Worm (Caenorhabditis elegans) whole organism, L4 larva: ENCODE data around the gene nstp-1.

Experiments used
- F49E8.2 ChIP-seq: sonication (generic microtip); optimal IDR thresholded peaks from 2 replicates; lab custom pipeline; 2016; ENCODE audit warnings: missing compliant biosample characterization, mild to moderate bottlenecking, missing genetic modification characterization, borderline replicate concordance
- R02D3.7 ChIP-seq: fragments of 150-350 bp; sonication (generic microtip); optimal IDR thresholded peaks from 3 replicates; lab custom pipeline; 2014; ENCODE audit warnings: missing biosample characterization, missing genetic modification characterization
- T20F7.1 ChIP-seq: fragments of 200-800 bp; sonication (Bioruptor generic); optimal IDR thresholded peaks from 2 replicates; lab custom pipeline; 2018; ENCODE audit warnings: mild to moderate bottlenecking, missing genetic modification characterization, missing compliant biosample characterization
- aly-2 ChIP-seq: sonication (generic microtip); optimal IDR thresholded peaks from 2 replicates; lab custom pipeline; 2018; ENCODE audit warnings: missing biosample characterization, missing genetic modification characterization
- ceh-20 ChIP-seq: fragments of 200-800 bp; sonication (Bioruptor generic); IDR thresholded peaks from 2 replicates; pipeline ENCODE4 v1.3.6; 2022; ENCODE audit warnings: missing genetic modification reagents, missing genetic modification characterization, missing compliant biosample characterization
- daf-12 ChIP-seq: fragments of 150-350 bp; optimal IDR thresholded peaks from 2 replicates; lab custom pipeline; 2014; ENCODE audit warnings: missing biosample characterization, missing genetic modification reagents, missing genetic modification characterization
- daf-16 ChIP-seq, 3 experiments: sonication (generic microtip); optimal IDR thresholded peaks; 2 replicates each; lab custom pipeline; 2016 to 2017; ENCODE audit warnings: missing genetic modification characterization in 3 of 3, missing genetic modification reagents in 3 of 3, mild to moderate bottlenecking in 2 of 3, missing compliant biosample characterization in 2 of 3, missing biosample characterization in 1 of 3, moderate library complexity in 1 of 3
- daf-19 ChIP-seq: fragments of 200-800 bp; sonication (Bioruptor generic); conservative IDR thresholded peaks from 2 replicates; pipeline ENCODE4 v1.3.6; 2022; ENCODE audit warnings: missing genetic modification characterization, missing compliant biosample characterization
- dmd-6 ChIP-seq: fragments of 200-800 bp; sonication (Bioruptor generic); IDR thresholded peaks from 2 replicates; pipeline ENCODE4 v1.3.6; 2022; ENCODE audit warnings: missing genetic modification reagents, missing genetic modification characterization, missing compliant biosample characterization
- dmd-8 ChIP-seq: fragments of 200-800 bp; sonication (Bioruptor generic); IDR thresholded peaks from 2 replicates; pipeline ENCODE4 v1.3.6; 2022; ENCODE audit warnings: missing genetic modification characterization, missing compliant biosample characterization
- duxl-1 ChIP-seq: sonication (generic microtip); optimal IDR thresholded peaks from 2 replicates; lab custom pipeline; 2016; ENCODE audit warnings: mild to moderate bottlenecking, missing genetic modification characterization, moderate library complexity, missing compliant biosample characterization; ENCODE audit not compliant: poor library complexity
- dve-1 ChIP-seq: sonication (generic microtip); optimal IDR thresholded peaks from 2 replicates; lab custom pipeline; 2017; ENCODE audit warnings: antibody characterized with exemption, mild to moderate bottlenecking, missing genetic modification characterization, missing compliant biosample characterization; ENCODE audit not compliant: insufficient read depth
- egl-27 ChIP-seq: sonication (generic microtip); optimal IDR thresholded peaks from 3 replicates; lab custom pipeline; 2017; ENCODE audit warnings: missing biosample characterization, missing genetic modification reagents, missing genetic modification characterization
- egl-43 ChIP-seq: fragments of 200-800 bp; sonication (Bioruptor generic); IDR thresholded peaks from 2 replicates; pipeline ENCODE4 v1.3.6; 2022; ENCODE audit warnings: missing genetic modification reagents, missing genetic modification characterization, missing compliant biosample characterization
- gei-8 ChIP-seq: fragments of 200-800 bp; sonication (Bioruptor generic); optimal IDR thresholded peaks from 2 replicates; lab custom pipeline; 2018; ENCODE audit warnings: mild to moderate bottlenecking, missing genetic modification characterization, missing compliant biosample characterization
- hif-1 ChIP-seq, 2 experiments: sonication (generic microtip); optimal IDR thresholded peaks; 2 replicates each; lab custom pipeline; 2016 to 2017; ENCODE audit warnings: missing compliant biosample characterization in 2 of 2, missing genetic modification characterization in 2 of 2, missing genetic modification reagents in 2 of 2, missing genotype in 2 of 2, mild to moderate bottlenecking in 1 of 2
- hlh-11 ChIP-seq: fragments of 200-800 bp; sonication (Bioruptor generic); optimal IDR thresholded peaks from 2 replicates; lab custom pipeline; 2018; ENCODE audit warnings: mild to moderate bottlenecking, missing genetic modification characterization, missing compliant biosample characterization
- hmg-1.1 ChIP-seq: fragments of 200-800 bp; sonication (Bioruptor generic); IDR thresholded peaks from 2 replicates; pipeline ENCODE4 v1.3.6; 2022; ENCODE audit warnings: missing genetic modification reagents, missing genetic modification characterization, missing compliant biosample characterization
- jun-1 ChIP-seq: fragments of 150-350 bp; optimal IDR thresholded peaks from 2 replicates; lab custom pipeline; 2014; ENCODE audit warnings: missing biosample characterization, missing genetic modification reagents, missing genetic modification characterization
- lim-7 ChIP-seq: fragments of 200-800 bp; sonication (Bioruptor generic); IDR thresholded peaks from 2 replicates; pipeline ENCODE4 v1.3.6; 2022; ENCODE audit warnings: missing genetic modification characterization, missing compliant biosample characterization
- lin-13 ChIP-seq: fragments of 150-350 bp; optimal IDR thresholded peaks from 2 replicates; lab custom pipeline; 2014; ENCODE audit warnings: missing biosample characterization, missing genetic modification reagents, missing genetic modification characterization
- lin-29 ChIP-seq: fragments of 200-800 bp; sonication (Bioruptor generic); IDR thresholded peaks from 2 replicates; pipeline ENCODE4 v1.3.6; 2022; ENCODE audit warnings: missing genetic modification reagents, missing genetic modification characterization, missing compliant biosample characterization
- lin-39 ChIP-seq: fragments of 150-350 bp; optimal IDR thresholded peaks from 2 replicates; lab custom pipeline; 2014; ENCODE audit warnings: missing biosample characterization, missing genetic modification reagents, missing genetic modification characterization
- madf-9 ChIP-seq: fragments of 200-800 bp; sonication (Bioruptor generic); conservative IDR thresholded peaks from 2 replicates; pipeline ENCODE4 v1.3.6; 2022; ENCODE audit warnings: missing genetic modification reagents, missing genetic modification characterization, missing compliant biosample characterization
- mdl-1 ChIP-seq, 2 experiments: fragments of 150-350 bp in 1 of 2; sonication (generic microtip) in 1 of 2; optimal IDR thresholded peaks; 2 replicates each; lab custom pipeline; 2014 to 2017; ENCODE audit warnings: missing biosample characterization in 2 of 2, missing genetic modification characterization in 2 of 2
- mdt-29 ChIP-seq: fragments of 200-800 bp; sonication (Bioruptor generic); IDR thresholded peaks from 2 replicates; pipeline ENCODE4 v1.3.6; 2022; ENCODE audit warnings: missing genetic modification reagents, missing genetic modification characterization, missing compliant biosample characterization
- mes-2 ChIP-seq: sonication (generic microtip); optimal IDR thresholded peaks from 2 replicates; lab custom pipeline; 2016; ENCODE audit warnings: missing genotype, mild to moderate bottlenecking, missing genetic modification characterization, missing compliant biosample characterization; ENCODE audit not compliant: poor library complexity, severe bottlenecking
- mxl-3 ChIP-seq: fragments of 200-800 bp; sonication (Bioruptor generic); optimal IDR thresholded peaks from 2 replicates; lab custom pipeline; 2018; ENCODE audit warnings: mild to moderate bottlenecking, missing genetic modification characterization, missing compliant biosample characterization
- nhr-10 ChIP-seq: fragments of 150-350 bp; optimal IDR thresholded peaks from 2 replicates; lab custom pipeline; 2014; ENCODE audit warnings: missing biosample characterization, missing genetic modification characterization
- nhr-102 ChIP-seq: sonication (generic microtip); optimal IDR thresholded peaks from 2 replicates; lab custom pipeline; 2016; ENCODE audit warnings: mild to moderate bottlenecking, missing genetic modification characterization, moderate library complexity, missing compliant biosample characterization
- nhr-11 ChIP-seq: fragments of 150-350 bp; optimal IDR thresholded peaks from 2 replicates; lab custom pipeline; 2014; ENCODE audit warnings: missing biosample characterization, missing genetic modification characterization
- nhr-111 ChIP-seq: fragments of 200-800 bp; sonication (Bioruptor generic); optimal IDR thresholded peaks from 2 replicates; lab custom pipeline; 2018; ENCODE audit warnings: mild to moderate bottlenecking, missing genetic modification characterization, missing compliant biosample characterization
- nhr-28 ChIP-seq: fragments of 150-350 bp; optimal IDR thresholded peaks from 2 replicates; lab custom pipeline; 2014; ENCODE audit warnings: missing biosample characterization, missing genetic modification characterization
- nhr-48 ChIP-seq: sonication (generic microtip); optimal IDR thresholded peaks from 2 replicates; lab custom pipeline; 2016; ENCODE audit warnings: mild to moderate bottlenecking, missing genetic modification characterization, missing compliant biosample characterization
- nhr-76 ChIP-seq: fragments of 150-350 bp; optimal IDR thresholded peaks from 2 replicates; lab custom pipeline; 2014; ENCODE audit warnings: missing biosample characterization, missing genetic modification characterization
- nhr-77 ChIP-seq: fragments of 150-350 bp; optimal IDR thresholded peaks from 2 replicates; lab custom pipeline; 2014; ENCODE audit warnings: missing biosample characterization, missing genetic modification characterization
- php-3 ChIP-seq: fragments of 200-800 bp; sonication (Bioruptor generic); IDR thresholded peaks from 2 replicates; pipeline ENCODE4 v1.3.6; 2022; ENCODE audit warnings: missing genetic modification reagents, missing genetic modification characterization, missing compliant biosample characterization
- rbr-2 ChIP-seq: sonication (generic microtip); optimal IDR thresholded peaks from 2 replicates; lab custom pipeline; 2016; ENCODE audit warnings: missing genotype, missing genetic modification characterization, missing compliant biosample characterization
- sdz-12 ChIP-seq: fragments of 200-800 bp; sonication (Bioruptor generic); optimal IDR thresholded peaks from 2 replicates; lab custom pipeline; 2018; ENCODE audit warnings: mild to moderate bottlenecking, missing genetic modification characterization, missing compliant biosample characterization
- snpc-1.2 ChIP-seq: fragments of 200-800 bp; sonication (Bioruptor generic); IDR thresholded peaks from 2 replicates; pipeline ENCODE4 v1.3.6; 2022; ENCODE audit warnings: missing genetic modification reagents, missing genetic modification characterization, missing compliant biosample characterization
- snpc-4 ChIP-seq: fragments of 150-350 bp; optimal IDR thresholded peaks from 2 replicates; lab custom pipeline; 2014; ENCODE audit warnings: missing biosample characterization, missing genetic modification characterization
- spr-1 ChIP-seq: sonication (generic microtip); optimal IDR thresholded peaks from 2 replicates; lab custom pipeline; 2016; ENCODE audit warnings: mild to moderate bottlenecking, missing genetic modification characterization, missing compliant biosample characterization
- tag-97 ChIP-seq: fragments of 200-800 bp; sonication (Bioruptor generic); IDR thresholded peaks from 2 replicates; pipeline ENCODE4 v1.3.6; 2022; ENCODE audit warnings: missing genetic modification characterization, missing compliant biosample characterization
- unc-62 ChIP-seq, 3 experiments: fragments of 150-350 bp in 1 of 3; sonication (generic microtip); optimal IDR thresholded peaks in 2 of 3; peaks in 1 of 3; 1 replicate in 1 of 3; 2 replicates in 2 of 3; lab custom pipeline; 2014 to 2017; ENCODE audit warnings: missing biosample characterization in 3 of 3, missing genetic modification characterization in 3 of 3, missing genetic modification reagents in 3 of 3, missing genotype in 1 of 3
- zag-1 ChIP-seq: fragments of 150-350 bp; optimal IDR thresholded peaks from 2 replicates; lab custom pipeline; 2014; ENCODE audit warnings: missing biosample characterization, missing genetic modification characterization
- zfp-2 ChIP-seq: sonication (generic microtip); optimal IDR thresholded peaks from 2 replicates; lab custom pipeline; 2016; ENCODE audit warnings: mild to moderate bottlenecking, missing genetic modification characterization, missing compliant biosample characterization
- zip-2 ChIP-seq: fragments of 150-350 bp; optimal IDR thresholded peaks from 2 replicates; lab custom pipeline; 2014; ENCODE audit warnings: missing biosample characterization, missing genetic modification characterization
- ztf-7 ChIP-seq: fragments of 150-350 bp; optimal IDR thresholded peaks from 2 replicates; lab custom pipeline; 2014; ENCODE audit warnings: missing biosample characterization, missing genetic modification characterization

Gene nstp-1

DNA sequence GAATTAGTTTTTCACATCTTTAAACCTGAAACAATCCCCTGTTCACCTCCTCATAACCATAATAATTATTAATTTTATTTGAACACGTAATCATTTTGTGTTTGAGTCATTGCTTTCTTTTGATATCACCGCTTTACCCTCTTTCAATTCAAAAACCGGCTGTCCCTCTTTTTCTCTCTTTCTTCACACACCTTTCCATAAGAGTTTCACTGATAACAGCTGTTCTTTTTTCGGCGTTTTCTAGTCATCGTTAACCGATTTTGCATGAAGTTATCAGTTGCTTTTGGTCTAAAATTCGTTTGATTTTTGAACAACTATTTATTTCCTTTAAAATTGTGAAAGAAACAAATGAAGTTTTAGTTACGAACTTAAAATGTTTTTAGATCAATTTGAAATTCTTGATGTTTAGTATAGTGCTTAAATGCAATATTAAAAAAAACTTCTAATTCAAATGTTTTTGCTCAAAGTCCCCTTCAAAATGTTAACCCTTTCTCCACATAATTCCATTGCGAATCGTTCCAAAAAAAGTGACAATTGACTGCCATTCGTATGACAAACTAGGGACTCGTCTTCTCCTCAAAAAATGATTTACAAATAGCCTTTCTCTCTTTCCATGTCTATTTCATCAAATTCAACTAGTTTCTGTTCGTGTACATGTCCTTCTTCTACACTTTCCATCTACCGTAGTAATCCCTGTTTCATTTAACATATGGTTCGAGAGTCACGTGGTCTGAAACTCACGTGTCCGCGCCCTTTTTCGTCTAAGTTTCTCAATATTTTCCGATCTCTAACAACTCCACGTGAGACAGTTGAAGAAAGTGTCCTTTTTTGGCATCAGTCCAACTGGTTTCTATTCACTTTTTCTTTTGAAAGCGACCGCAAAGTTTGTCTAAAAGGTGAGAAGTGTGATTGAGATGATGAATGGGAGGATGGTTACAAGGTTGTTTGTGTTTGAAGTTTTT is 35.3 kb upstream of the nstp-1 start:
- no peak for TF ChIP-seq snpc-4 (tag; lab: Kevin White, UChicago)
- peak; percentile 60 for TF ChIP-seq T20F7.1
- peak; percentile 95 for TF ChIP-seq hlh-11 (tag; lab: Kevin White, UChicago)
- no peak for TF ChIP-seq sdz-12 (GFP tag; lab: Kevin White, UChicago)
- no peak for TF ChIP-seq ztf-7 (tag; lab: Kevin White, UChicago)
- TF ChIP-seq lin-39 = no peak
- TF ChIP-seq nhr-102 (tag; lab: Kevin White, UChicago) = peak; percentile 40
- peak; percentile 73 for TF ChIP-seq nhr-48
- no peak for TF ChIP-seq zag-1 (tag; lab: Kevin White, UChicago)
- no peak for TF ChIP-seq php-3 (GFP tag; lab: Robert Waterston, UW)
- TF ChIP-seq hmg-1.1 = peak; percentile 45; the same call in 1 of the 2 replicates
- no peak for TF ChIP-seq aly-2 (tag; lab: Kevin White, UChicago)
- no peak for TF ChIP-seq spr-1 (tag; lab: Kevin White, UChicago)
- TF ChIP-seq tag-97 (GFP tag; lab: Robert Waterston, UW) = no peak
- no peak for TF ChIP-seq zfp-2 (tag; lab: Kevin White, UChicago)
- TF ChIP-seq duxl-1 (tag; lab: Kevin White, UChicago) = no peak
- peak; percentile 89 for TF ChIP-seq mxl-3
- TF ChIP-seq dve-1 = peak; percentile 87
- peak; percentile 39 for TF ChIP-seq lin-13 (GFP tag; lab: Kevin White, UChicago)
- no peak for TF ChIP-seq nhr-111 (GFP tag; lab: Kevin White, UChicago)
- TF ChIP-seq zip-2 (tag; lab: Kevin White, UChicago) = no peak
- TF ChIP-seq egl-27 (tag; lab: Kevin White, UChicago) = no peak
- TF ChIP-seq nhr-11 (tag; lab: Kevin White, UChicago) = no peak
- TF ChIP-seq ceh-20 (GFP tag; lab: Robert Waterston, UW) = peak; percentile 84
- TF ChIP-seq lin-29 (GFP tag; lab: Robert Waterston, UW) = no peak
- 0 out of 2 replicates have a peak, but pooled peaks have one; percentile 24 for TF ChIP-seq madf-9 (GFP tag; lab: Robert Waterston, UW)
- TF ChIP-seq unc-62 (GFP tag; optimal IDR thresholded peaks at IDR 0.05 in 1 of 2; lab: Kevin White, UChicago) = peak in 1 of 2 experiments; percentile 96
- TF ChIP-seq unc-62 (tag; optimal IDR thresholded peaks at IDR 0.05; lab: Kevin White, UChicago) = no peak
- TF ChIP-seq hif-1 (tag; optimal IDR thresholded peaks at IDR 0.05; lab: Kevin White, UChicago) = no peak
- TF ChIP-seq dmd-6 = peak; percentile 92
- TF ChIP-seq lim-7 = no peak
- no peak for TF ChIP-seq jun-1 (tag; lab: Kevin White, UChicago)
- TF ChIP-seq gei-8 = no peak
- TF ChIP-seq nhr-10 (tag; lab: Kevin White, UChicago) = no peak
- no peak for TF ChIP-seq dmd-8 (GFP tag; lab: Robert Waterston, UW)
- peak; percentile 15 for TF ChIP-seq nhr-76 (tag; lab: Kevin White, UChicago)
- TF ChIP-seq rbr-2 (tag; lab: Kevin White, UChicago) = no peak
- peak; percentile 73 to 97 for TF ChIP-seq mdl-1 (tag; optimal IDR thresholded peaks at IDR 0.05; lab: Kevin White, UChicago)
- TF ChIP-seq mdt-29 (GFP tag; lab: Robert Waterston, UW) = peak; percentile 76
- no peak for TF ChIP-seq mes-2 (tag; lab: Kevin White, UChicago)
- TF ChIP-seq daf-19 (GFP tag; lab: Robert Waterston, UW) = no peak
- TF ChIP-seq nhr-77 (tag; lab: Kevin White, UChicago) = peak; percentile 59
- no peak for TF ChIP-seq egl-43 (GFP tag; lab: Robert Waterston, UW)
- no peak for TF ChIP-seq daf-12 (tag; lab: Kevin White, UChicago)
- no peak for TF ChIP-seq daf-16 (GFP tag; optimal IDR thresholded peaks at IDR 0.05; lab: Kevin White, UChicago)
- TF ChIP-seq daf-16 (tag; optimal IDR thresholded peaks at IDR 0.05; lab: Kevin White, UChicago) = no peak
- TF ChIP-seq F49E8.2 = no peak
- TF ChIP-seq snpc-1.2 (GFP tag; lab: Robert Waterston, UW) = no peak
- no peak for TF ChIP-seq R02D3.7 (tag; lab: Kevin White, UChicago)
- TF ChIP-seq nhr-28 (tag; lab: Kevin White, UChicago) = peak; percentile 90
